Worm (Caenorhabditis elegans) whole organism, L4 larva: ENCODE measurements around the gene Y68A4A.13.

ENCODE experiments used
- F44E2.7 ChIP-seq: fragments of 200-800 bp; sonication (Bioruptor generic); IDR thresholded peaks from 2 replicates; pipeline ENCODE4 v2.1.2; 2022; ENCODE audit warnings: missing genetic modification characterization, missing compliant biosample characterization
- Y5F2A.4 ChIP-seq: fragments of 200-800 bp; sonication (Bioruptor generic); optimal IDR thresholded peaks from 2 replicates; lab custom pipeline; 2018; ENCODE audit warnings: mild to moderate bottlenecking, missing genetic modification characterization, missing compliant biosample characterization
- ZK546.5 ChIP-seq, 2 experiments: sonication (generic microtip); optimal IDR thresholded peaks; 2 replicates each; lab custom pipeline; 2017; ENCODE audit warnings: missing biosample characterization in 2 of 2, missing genetic modification characterization in 2 of 2
- aly-2 ChIP-seq: sonication (generic microtip); optimal IDR thresholded peaks from 2 replicates; lab custom pipeline; 2018; ENCODE audit warnings: missing biosample characterization, missing genetic modification characterization
- attf-4 ChIP-seq: sonication (generic microtip); optimal IDR thresholded peaks from 3 replicates; lab custom pipeline; 2017; ENCODE audit warnings: missing biosample characterization, missing genetic modification characterization
- ceh-20 ChIP-seq: fragments of 200-800 bp; sonication (Bioruptor generic); IDR thresholded peaks from 2 replicates; pipeline ENCODE4 v1.3.6; 2022; ENCODE audit warnings: missing genetic modification reagents, missing genetic modification characterization, missing compliant biosample characterization
- ceh-28 ChIP-seq: fragments of 150-350 bp; optimal IDR thresholded peaks from 2 replicates; lab custom pipeline; 2014; ENCODE audit warnings: missing biosample characterization, missing genetic modification reagents, missing genetic modification characterization
- ceh-44 ChIP-seq: fragments of 200-800 bp; sonication (Bioruptor generic); IDR thresholded peaks from 2 replicates; pipeline ENCODE4 v1.3.6; 2022; ENCODE audit warnings: missing genetic modification reagents, missing genetic modification characterization, missing compliant biosample characterization
- ceh-62 ChIP-seq: sonication (generic microtip); optimal IDR thresholded peaks from 2 replicates; lab custom pipeline; 2017; ENCODE audit warnings: missing biosample characterization, missing genetic modification characterization
- ces-1 ChIP-seq: fragments of 150-350 bp; sonication (generic microtip); optimal IDR thresholded peaks from 4 replicates; lab custom pipeline; 2014; ENCODE audit warnings: missing biosample characterization, missing genetic modification reagents, missing genetic modification characterization
- cey-2 ChIP-seq: sonication (generic microtip); optimal IDR thresholded peaks from 3 replicates; lab custom pipeline; 2017; ENCODE audit warnings: missing genetic modification characterization, mild to moderate bottlenecking, missing compliant biosample characterization, antibody characterized with exemption, borderline replicate concordance; ENCODE audit not compliant: insufficient read depth
- daf-12 ChIP-seq: fragments of 150-350 bp; optimal IDR thresholded peaks from 2 replicates; lab custom pipeline; 2014; ENCODE audit warnings: missing biosample characterization, missing genetic modification reagents, missing genetic modification characterization
- daf-16 ChIP-seq, 3 experiments: sonication (generic microtip); optimal IDR thresholded peaks; 2 replicates each; lab custom pipeline; 2016 to 2017; ENCODE audit warnings: missing genetic modification characterization in 3 of 3, missing genetic modification reagents in 3 of 3, mild to moderate bottlenecking in 2 of 3, missing compliant biosample characterization in 2 of 3, missing biosample characterization in 1 of 3, moderate library complexity in 1 of 3
- daf-19 ChIP-seq: fragments of 200-800 bp; sonication (Bioruptor generic); conservative IDR thresholded peaks from 2 replicates; pipeline ENCODE4 v1.3.6; 2022; ENCODE audit warnings: missing genetic modification characterization, missing compliant biosample characterization
- daf-8 ChIP-seq: fragments of 200-800 bp; sonication (Bioruptor generic); IDR thresholded peaks from 2 replicates; pipeline ENCODE4 v1.3.6; 2022; ENCODE audit warnings: missing genetic modification characterization, missing compliant biosample characterization
- dmd-6 ChIP-seq: fragments of 200-800 bp; sonication (Bioruptor generic); IDR thresholded peaks from 2 replicates; pipeline ENCODE4 v1.3.6; 2022; ENCODE audit warnings: missing genetic modification reagents, missing genetic modification characterization, missing compliant biosample characterization
- dmd-8 ChIP-seq: fragments of 200-800 bp; sonication (Bioruptor generic); IDR thresholded peaks from 2 replicates; pipeline ENCODE4 v1.3.6; 2022; ENCODE audit warnings: missing genetic modification characterization, missing compliant biosample characterization
- dpl-1 ChIP-seq: fragments of 150-350 bp; optimal IDR thresholded peaks from 2 replicates; lab custom pipeline; 2014; ENCODE audit warnings: missing biosample characterization, missing genetic modification reagents, missing genetic modification characterization
- duxl-1 ChIP-seq: sonication (generic microtip); optimal IDR thresholded peaks from 2 replicates; lab custom pipeline; 2016; ENCODE audit warnings: mild to moderate bottlenecking, missing genetic modification characterization, moderate library complexity, missing compliant biosample characterization; ENCODE audit not compliant: poor library complexity
- dve-1 ChIP-seq: sonication (generic microtip); optimal IDR thresholded peaks from 2 replicates; lab custom pipeline; 2017; ENCODE audit warnings: antibody characterized with exemption, mild to moderate bottlenecking, missing genetic modification characterization, missing compliant biosample characterization; ENCODE audit not compliant: insufficient read depth
- egl-27 ChIP-seq: sonication (generic microtip); optimal IDR thresholded peaks from 3 replicates; lab custom pipeline; 2017; ENCODE audit warnings: missing biosample characterization, missing genetic modification reagents, missing genetic modification characterization
- hlh-11 ChIP-seq: fragments of 200-800 bp; sonication (Bioruptor generic); optimal IDR thresholded peaks from 2 replicates; lab custom pipeline; 2018; ENCODE audit warnings: mild to moderate bottlenecking, missing genetic modification characterization, missing compliant biosample characterization
- lsy-2 ChIP-seq, 2 experiments: fragments of 150-350 bp in 1 of 2; sonication (generic microtip) in 1 of 2; optimal IDR thresholded peaks; 2 replicates each; lab custom pipeline; 2014 to 2017; ENCODE audit warnings: missing biosample characterization in 2 of 2, missing genetic modification characterization in 2 of 2
- mdl-1 ChIP-seq, 2 experiments: fragments of 150-350 bp in 1 of 2; sonication (generic microtip) in 1 of 2; optimal IDR thresholded peaks; 2 replicates each; lab custom pipeline; 2014 to 2017; ENCODE audit warnings: missing biosample characterization in 2 of 2, missing genetic modification characterization in 2 of 2
- mxl-2 ChIP-seq: fragments of 200-800 bp; sonication (Bioruptor generic); conservative IDR thresholded peaks from 2 replicates; pipeline ENCODE4 v1.3.6; 2022; ENCODE audit warnings: missing genetic modification reagents, missing genetic modification characterization, missing compliant biosample characterization
- nhr-28 ChIP-seq: fragments of 150-350 bp; optimal IDR thresholded peaks from 2 replicates; lab custom pipeline; 2014; ENCODE audit warnings: missing biosample characterization, missing genetic modification characterization
- nhr-41 ChIP-seq: fragments of 200-800 bp; sonication (Bioruptor generic); IDR thresholded peaks from 2 replicates; pipeline ENCODE4 v1.3.6; 2022; ENCODE audit warnings: missing genetic modification reagents, missing genetic modification characterization, missing compliant biosample characterization
- nhr-48 ChIP-seq: sonication (generic microtip); optimal IDR thresholded peaks from 2 replicates; lab custom pipeline; 2016; ENCODE audit warnings: mild to moderate bottlenecking, missing genetic modification characterization, missing compliant biosample characterization
- pqm-1 ChIP-seq: sonication (generic microtip); optimal IDR thresholded peaks from 2 replicates; lab custom pipeline; 2017; ENCODE audit warnings: missing biosample characterization, missing genetic modification characterization
- set-16 ChIP-seq: fragments of 200-800 bp; sonication (Bioruptor generic); IDR thresholded peaks from 2 replicates; pipeline ENCODE4 v1.3.6; 2022; ENCODE audit warnings: missing genetic modification reagents, missing genetic modification characterization, missing compliant biosample characterization
- skn-1 ChIP-seq: fragments of 150-350 bp; optimal IDR thresholded peaks from 2 replicates; lab custom pipeline; 2014; ENCODE audit warnings: missing biosample characterization, missing genetic modification characterization
- snpc-4 ChIP-seq: fragments of 150-350 bp; optimal IDR thresholded peaks from 2 replicates; lab custom pipeline; 2014; ENCODE audit warnings: missing biosample characterization, missing genetic modification characterization
- spr-1 ChIP-seq: sonication (generic microtip); optimal IDR thresholded peaks from 2 replicates; lab custom pipeline; 2016; ENCODE audit warnings: mild to moderate bottlenecking, missing genetic modification characterization, missing compliant biosample characterization
- spr-3 ChIP-seq: fragments of 200-800 bp; sonication (Bioruptor generic); optimal IDR thresholded peaks from 2 replicates; lab custom pipeline; 2018; ENCODE audit warnings: mild to moderate bottlenecking, missing genetic modification characterization, missing compliant biosample characterization
- tra-1 ChIP-seq: fragments of 200-800 bp; sonication (Bioruptor generic); IDR thresholded peaks from 2 replicates; pipeline ENCODE4 v1.3.6; 2022; ENCODE audit warnings: missing genetic modification reagents, missing genetic modification characterization, missing compliant biosample characterization
- unc-130 ChIP-seq: sonication (generic microtip); optimal IDR thresholded peaks from 2 replicates; lab custom pipeline; 2016; ENCODE audit warnings: missing genetic modification reagents, missing genetic modification characterization, missing compliant biosample characterization
- unc-62 ChIP-seq, 3 experiments: fragments of 150-350 bp in 1 of 3; sonication (generic microtip); optimal IDR thresholded peaks in 2 of 3; peaks in 1 of 3; 1 replicate in 1 of 3; 2 replicates in 2 of 3; lab custom pipeline; 2014 to 2017; ENCODE audit warnings: missing biosample characterization in 3 of 3, missing genetic modification characterization in 3 of 3, missing genetic modification reagents in 3 of 3, missing genotype in 1 of 3
- vab-7 ChIP-seq: fragments of 200-800 bp; sonication (Bioruptor generic); IDR thresholded peaks from 2 replicates; pipeline ENCODE4 v1.3.6; 2022; ENCODE audit warnings: missing genetic modification reagents, missing genetic modification characterization, missing compliant biosample characterization

Gene Y68A4A.13

DNA sequence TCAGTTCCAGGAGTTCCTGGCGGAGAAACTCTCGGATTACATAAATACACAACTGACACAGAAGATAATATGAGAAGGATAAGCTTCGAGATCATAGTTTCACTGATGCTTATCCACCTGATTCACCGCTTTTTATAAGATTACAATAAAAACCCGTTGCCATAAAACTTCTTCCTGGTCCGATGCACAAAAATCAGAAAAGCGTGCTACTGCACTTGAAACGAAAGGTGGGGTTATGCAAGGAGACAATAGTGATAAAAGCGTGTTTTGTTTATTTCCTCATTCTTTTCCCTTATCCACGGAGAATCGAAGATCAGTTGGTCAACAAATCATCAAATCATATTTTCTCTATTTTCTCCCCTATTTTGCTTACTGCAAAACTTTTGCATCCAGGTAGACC, 34.6 kb upstream of the Y68A4A.13 start, which contains the start of gene Y68A4B.3:
Y68A4B.3 (minus strand) TSS at position 101 of the 400 bp plus-strand sequence.
- TF ChIP-seq attf-4 (tag; lab: Kevin White, UChicago), result no peak
- TF ChIP-seq ceh-28 (tag; lab: Kevin White, UChicago), result no peak
- no peak for TF ChIP-seq ceh-62 (tag; lab: Kevin White, UChicago)
- no peak for TF ChIP-seq daf-12 (tag; lab: Kevin White, UChicago)
- TF ChIP-seq mxl-2 (GFP tag; lab: Robert Waterston, UW), result no peak
- TF ChIP-seq cey-2 (tag; lab: Kevin White, UChicago), result no peak
- TF ChIP-seq vab-7 (GFP tag; lab: Robert Waterston, UW), result no peak
- TF ChIP-seq nhr-41 (GFP tag; lab: Robert Waterston, UW), result no peak
- no peak for TF ChIP-seq F44E2.7 (GFP tag; lab: Robert Waterston, UW)
- no peak for TF ChIP-seq ces-1
- no peak for TF ChIP-seq dpl-1 (GFP tag; lab: Kevin White, UChicago)
- TF ChIP-seq unc-130 (GFP tag; lab: Kevin White, UChicago), result no peak
- TF ChIP-seq spr-1 (tag; lab: Kevin White, UChicago), result no peak
- TF ChIP-seq egl-27 (tag; lab: Kevin White, UChicago), result no peak
- TF ChIP-seq daf-8, result no peak
- TF ChIP-seq tra-1 (GFP tag; lab: Robert Waterston, UW), result no peak
- TF ChIP-seq spr-3 (GFP tag; lab: Kevin White, UChicago), result no peak

DNA sequence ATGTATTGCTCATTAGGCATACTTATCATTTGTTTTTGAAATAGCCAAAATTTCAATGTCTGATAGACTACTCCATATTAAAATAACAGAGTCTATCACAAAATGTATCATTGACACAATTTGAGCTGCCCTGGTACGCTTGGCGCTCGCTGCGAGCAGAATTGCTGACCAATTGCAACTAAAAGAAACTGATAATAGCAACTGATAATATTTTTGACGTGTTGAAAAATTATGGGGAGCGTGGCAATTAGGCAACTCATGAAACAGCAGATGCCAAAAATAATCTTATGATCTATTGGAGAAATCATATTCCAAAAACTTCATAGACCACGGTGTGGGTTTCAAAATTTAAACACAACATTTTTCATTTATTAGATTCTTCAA, 33.3 kb upstream of the Y68A4A.13 start:
- no peak for TF ChIP-seq aly-2 (tag; lab: Kevin White, UChicago)
- TF ChIP-seq ZK546.5 (tag; optimal IDR thresholded peaks at IDR 0.05; lab: Kevin White, UChicago), result no peak
- TF ChIP-seq dmd-6 (GFP tag; lab: Robert Waterston, UW), result peak; percentile 73
- no peak for TF ChIP-seq Y5F2A.4 (GFP tag; lab: Kevin White, UChicago)
- TF ChIP-seq ceh-20, result no peak
- TF ChIP-seq skn-1 (tag; lab: Kevin White, UChicago), result no peak
- TF ChIP-seq nhr-28 (tag; lab: Kevin White, UChicago), result peak; percentile 47
- TF ChIP-seq dmd-8 (GFP tag; lab: Robert Waterston, UW), result no peak
- no peak for TF ChIP-seq daf-16 (GFP tag; optimal IDR thresholded peaks at IDR 0.05; lab: Kevin White, UChicago)
- peak; percentile 47 for TF ChIP-seq daf-16 (tag; optimal IDR thresholded peaks at IDR 0.05; lab: Kevin White, UChicago)
- peak; percentile 53 for TF ChIP-seq hlh-11
- TF ChIP-seq lsy-2 (tag; optimal IDR thresholded peaks at IDR 0.05; lab: Kevin White, UChicago), result no peak
- no peak for TF ChIP-seq dve-1
- TF ChIP-seq snpc-4 (tag; lab: Kevin White, UChicago), result no peak
- TF ChIP-seq set-16 (GFP tag; lab: Robert Waterston, UW), result no peak
- TF ChIP-seq spr-1 (tag; lab: Kevin White, UChicago), result no peak
- TF ChIP-seq pqm-1 (tag; lab: Kevin White, UChicago), result peak; percentile 86
- TF ChIP-seq nhr-48 (tag; lab: Kevin White, UChicago), result no peak
- TF ChIP-seq, all 104 proteins: peak for 5

- peak in 1 of 2 experiments; percentile 5 for TF ChIP-seq unc-62 (GFP tag; optimal IDR thresholded peaks at IDR 0.05 in 1 of 2; lab: Kevin White, UChicago)
- TF ChIP-seq unc-62 (tag; optimal IDR thresholded peaks at IDR 0.05; lab: Kevin White, UChicago), result no peak
- no peak for TF ChIP-seq ceh-44
- no peak for TF ChIP-seq unc-130 (GFP tag; lab: Kevin White, UChicago)
- peak; percentile 8; the same call in 1 of the 2 replicates for TF ChIP-seq dmd-6 (GFP tag; lab: Robert Waterston, UW)
- no peak for TF ChIP-seq lsy-2 (tag; optimal IDR thresholded peaks at IDR 0.05; lab: Kevin White, UChicago)
- no peak for TF ChIP-seq mdl-1 (tag; optimal IDR thresholded peaks at IDR 0.05; lab: Kevin White, UChicago)
- peak; percentile 77 for TF ChIP-seq pqm-1 (tag; lab: Kevin White, UChicago)
- TF ChIP-seq nhr-28 (tag; lab: Kevin White, UChicago), result peak; percentile 21
- TF ChIP-seq duxl-1 (tag; lab: Kevin White, UChicago), result no peak
- peak; percentile 81 for TF ChIP-seq set-16 (GFP tag; lab: Robert Waterston, UW)
- no peak for TF ChIP-seq daf-19
- TF ChIP-seq vab-7 (GFP tag; lab: Robert Waterston, UW), result 0 out of 2 replicates have a peak, but pooled peaks have one; percentile 16
- TF ChIP-seq daf-16 (GFP tag; optimal IDR thresholded peaks at IDR 0.05; lab: Kevin White, UChicago), result no peak
- peak; percentile 55 for TF ChIP-seq daf-16 (tag; optimal IDR thresholded peaks at IDR 0.05; lab: Kevin White, UChicago)
Measured at ce11 chrV:17240579-17241277, 32.8 kb upstream of the Y68A4A.13 start.
